Worm (Caenorhabditis elegans): ENCODE measurements around the gene fmo-3.

Gene fmo-3

DNA sequence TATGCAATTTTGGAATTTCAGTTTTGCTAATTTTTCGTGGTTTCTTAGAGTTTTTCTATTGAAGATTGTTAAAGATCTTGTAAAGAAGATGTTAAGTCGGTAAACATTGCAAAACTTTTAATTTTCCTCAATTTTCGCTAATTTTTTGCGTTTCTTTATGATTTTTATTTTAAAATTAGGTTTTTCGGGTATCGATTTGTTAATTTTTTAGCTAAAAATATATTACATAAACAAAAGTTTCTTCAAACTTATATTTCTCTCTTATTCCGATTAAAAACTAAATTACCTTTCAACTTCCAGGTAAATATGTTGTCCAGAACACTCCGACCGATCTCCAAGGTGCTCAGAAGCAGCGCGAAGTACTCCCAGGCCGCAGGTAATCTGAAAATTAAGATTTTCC is 13.0 kb downstream of the fmo-3 start, which contains the start of gene mrpl-12:
TSS of gene mrpl-12 (plus strand) at position 301 of the 400 bp plus-strand sequence.
- no peak for TF ChIP-seq snpc-4 (tag; optimal IDR thresholded peaks at IDR 0.05)
- TF ChIP-seq ceh-83 (GFP tag; optimal IDR thresholded peaks at IDR 0.05), result no peak
- TF ChIP-seq unc-62 (GFP tag; optimal IDR thresholded peaks at IDR 0.05), result no peak
- no peak for TF ChIP-seq cnd-1 (tag; optimal IDR thresholded peaks at IDR 0.05)
- TF ChIP-seq elt-3 (tag; optimal IDR thresholded peaks at IDR 0.05), result no peak
- TF ChIP-seq ham-2 (GFP tag; optimal IDR thresholded peaks at IDR 0.05), result no peak
- TF ChIP-seq lin-32 (GFP tag; optimal IDR thresholded peaks at IDR 0.05), result no peak
- no peak for TF ChIP-seq sem-2 (GFP tag; optimal IDR thresholded peaks at IDR 0.05)
- no peak for TF ChIP-seq nhr-12 (tag; optimal IDR thresholded peaks at IDR 0.05)
- no peak for TF ChIP-seq elt-1 (tag; optimal IDR thresholded peaks at IDR 0.05; ENCODE audit: borderline replicate concordance, insufficient read depth)
- no peak for TF ChIP-seq ceh-39 (tag; optimal IDR thresholded peaks at IDR 0.05)
- TF ChIP-seq lin-13 (tag; optimal IDR thresholded peaks at IDR 0.05), result no peak
- no peak for TF ChIP-seq ztf-11 (tag; optimal IDR thresholded peaks at IDR 0.05)
- TF ChIP-seq M03D4.4 (tag; optimal IDR thresholded peaks at IDR 0.05), result no peak
- no peak for TF ChIP-seq sptf-1 (tag; optimal IDR thresholded peaks at IDR 0.05)
- no peak for TF ChIP-seq nhr-28 (tag; optimal IDR thresholded peaks at IDR 0.05)
- no peak for TF ChIP-seq hlh-1 (tag; optimal IDR thresholded peaks at IDR 0.05)
- no peak for TF ChIP-seq tbx-8 (GFP tag; optimal IDR thresholded peaks at IDR 0.05)
- TF ChIP-seq blmp-1 (tag; optimal IDR thresholded peaks at IDR 0.05), result no peak
- no peak for TF ChIP-seq unc-39 (tag; optimal IDR thresholded peaks at IDR 0.05)

DNA sequence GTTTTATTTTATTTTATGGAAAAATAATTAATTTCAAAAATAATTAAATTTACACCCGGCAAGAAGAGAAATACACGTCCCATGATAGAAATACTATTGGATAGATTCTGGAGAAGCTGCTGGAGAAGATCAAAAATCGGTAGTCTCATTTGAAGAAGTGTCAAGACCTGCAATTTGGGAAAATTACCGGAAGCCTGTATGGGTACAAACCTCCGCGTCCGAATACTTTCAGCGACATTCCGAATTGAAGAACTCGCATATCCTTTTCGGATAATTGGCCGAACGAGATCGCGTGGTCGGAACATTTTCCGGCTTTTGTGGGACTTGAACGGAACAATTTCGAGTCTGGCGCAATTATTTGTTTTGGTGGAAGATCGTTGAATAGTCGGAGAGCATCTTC is 14.0 kb downstream of the fmo-3 start:
- TF ChIP-seq snpc-4 (tag; optimal IDR thresholded peaks at IDR 0.05) (no peak), flh-1 (GFP tag; optimal IDR thresholded peaks at IDR 0.05) (no peak), nhr-12 (tag; optimal IDR thresholded peaks at IDR 0.05) (no peak), cnd-1 (tag; optimal IDR thresholded peaks at IDR 0.05) (no peak), sem-2 (GFP tag; optimal IDR thresholded peaks at IDR 0.05) (no peak), nhr-237 (tag; optimal IDR thresholded peaks at IDR 0.05) (no peak), nhr-28 (tag; optimal IDR thresholded peaks at IDR 0.05) (no peak), ceh-39 (tag; optimal IDR thresholded peaks at IDR 0.05) (no peak), unc-120 (tag; optimal IDR thresholded peaks at IDR 0.05; ENCODE audit: poor library complexity, severe bottlenecking) (no peak), mab-5 (tag; optimal IDR thresholded peaks at IDR 0.05) (no peak), blmp-1 (tag; optimal IDR thresholded peaks at IDR 0.05) (no peak), mep-1 (tag; optimal IDR thresholded peaks at IDR 0.05) (no peak), unc-62 (GFP tag; optimal IDR thresholded peaks at IDR 0.05) (no peak)

DNA sequence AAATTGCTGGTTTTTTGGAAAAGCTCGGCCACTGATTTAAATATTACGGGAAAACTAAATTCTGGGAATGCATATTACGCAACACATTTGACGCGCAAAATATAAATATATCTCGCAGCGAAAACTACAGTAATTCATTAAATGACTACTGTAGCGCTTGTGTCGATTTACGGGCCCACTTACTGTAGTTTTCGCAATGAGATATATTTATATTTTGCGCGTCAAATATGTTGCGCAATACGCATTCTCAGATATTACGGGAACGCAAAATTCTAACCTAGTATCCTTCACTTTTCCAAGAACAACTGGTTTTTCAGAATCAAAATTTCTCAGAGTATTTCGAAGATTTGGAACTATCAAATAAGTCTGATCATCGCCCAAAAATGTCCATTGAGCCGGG is 15.2 kb downstream of the fmo-3 start:
- TF ChIP-seq unc-62 (GFP tag; optimal IDR thresholded peaks at IDR 0.05) (no peak), zip-8 (tag; optimal IDR thresholded peaks at IDR 0.05) (peak; percentile 93)

DNA sequence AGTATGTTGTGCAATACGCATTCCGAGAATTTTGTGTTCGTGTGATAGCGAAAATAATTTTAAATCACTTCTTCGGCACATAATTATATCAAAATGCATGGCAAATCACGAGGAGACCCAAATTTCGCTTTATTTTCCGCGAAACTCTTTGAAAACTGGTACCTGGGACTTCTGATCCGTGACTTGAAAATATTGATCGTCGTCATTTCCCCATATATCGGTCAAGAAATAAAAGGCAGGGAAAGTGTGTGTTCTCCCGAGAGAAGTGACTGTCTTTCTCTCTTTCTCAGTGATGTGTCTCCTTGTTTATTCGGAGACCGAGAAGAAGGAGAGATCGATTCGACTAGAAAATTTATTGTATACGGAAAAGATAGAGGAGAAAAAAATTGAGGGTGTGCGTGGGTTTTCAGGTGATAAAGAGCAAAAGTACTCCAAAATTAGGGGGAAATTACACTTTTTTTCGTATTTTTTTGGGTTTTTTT is 16.8 kb downstream of the fmo-3 start, which contains the start of gene W09D10.5:
TSS of gene W09D10.5 (minus strand) at position 345 of the 482 bp plus-strand sequence.
- TF ChIP-seq lin-13 (tag; optimal IDR thresholded peaks at IDR 0.05) (no peak), sptf-1 (tag; optimal IDR thresholded peaks at IDR 0.05) (no peak)

DNA sequence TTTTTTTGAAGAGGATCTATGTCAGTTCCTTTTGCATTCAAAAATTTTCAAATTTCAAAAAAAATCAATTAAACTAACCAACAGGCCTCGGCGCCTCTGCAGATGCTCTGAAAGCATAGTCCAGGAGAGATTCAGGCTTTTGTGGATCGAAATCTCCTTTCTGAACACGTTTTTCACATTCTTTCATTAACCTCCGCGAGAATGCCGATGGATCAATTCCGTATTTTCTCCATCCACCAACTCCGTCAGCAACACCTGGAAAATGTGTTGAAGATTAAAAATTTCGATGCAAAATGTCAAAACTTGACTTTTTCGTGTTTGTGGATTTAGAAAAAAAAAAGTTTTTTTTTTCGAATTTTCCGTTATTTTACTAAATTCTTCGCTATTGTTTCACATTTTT is 20.1 kb downstream of the fmo-3 start:
- no peak for TF ChIP-seq ham-2 (GFP tag; optimal IDR thresholded peaks at IDR 0.05)
- no peak for TF ChIP-seq ces-1 (GFP tag; optimal IDR thresholded peaks at IDR 0.05)
- TF ChIP-seq sem-2 (GFP tag; optimal IDR thresholded peaks at IDR 0.05), result no peak
- TF ChIP-seq sptf-1 (tag; optimal IDR thresholded peaks at IDR 0.05), result no peak
- no peak for TF ChIP-seq cnd-1 (tag; optimal IDR thresholded peaks at IDR 0.05)
- no peak for TF ChIP-seq flh-1 (GFP tag; optimal IDR thresholded peaks at IDR 0.05)
- no peak for TF ChIP-seq pha-4 (tag; optimal IDR thresholded peaks at IDR 0.05)
- TF ChIP-seq mab-5 (tag; optimal IDR thresholded peaks at IDR 0.05), result no peak
- no peak for TF ChIP-seq nhr-237 (tag; optimal IDR thresholded peaks at IDR 0.05)
- no peak for TF ChIP-seq unc-120 (tag; optimal IDR thresholded peaks at IDR 0.05; ENCODE audit: poor library complexity, severe bottlenecking)
- TF ChIP-seq zip-8 (tag; optimal IDR thresholded peaks at IDR 0.05), result no peak
- no peak for TF ChIP-seq elt-1 (tag; optimal IDR thresholded peaks at IDR 0.05; ENCODE audit: borderline replicate concordance, insufficient read depth)
- no peak for TF ChIP-seq unc-39 (tag; optimal IDR thresholded peaks at IDR 0.05)
- no peak for TF ChIP-seq hlh-1 (tag; optimal IDR thresholded peaks at IDR 0.05)
- no peak for TF ChIP-seq ceh-39 (tag; optimal IDR thresholded peaks at IDR 0.05)

DNA sequence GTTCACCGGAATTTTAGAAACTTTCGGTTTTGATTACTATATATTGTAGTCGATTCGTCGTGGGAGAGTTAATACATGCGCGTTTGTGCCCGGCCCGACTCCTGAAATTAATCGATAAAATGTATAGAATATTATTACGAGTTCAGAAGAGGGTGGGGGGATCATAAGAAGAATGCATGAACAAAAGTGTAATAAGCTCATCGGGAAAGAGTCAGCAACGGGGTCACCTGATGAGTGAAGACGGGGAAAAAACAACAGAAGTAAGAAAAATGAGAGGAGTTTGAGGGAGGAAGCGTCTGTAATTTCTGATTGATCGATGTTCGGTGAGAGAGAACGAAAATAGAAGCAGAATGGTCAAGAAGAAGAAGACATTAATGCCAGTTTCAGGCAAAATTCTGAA is 21.6 kb downstream of the fmo-3 start, which contains the start of gene W09D10.4:
TSS of gene W09D10.4 (minus strand) at position 101 of the 400 bp plus-strand sequence.
- TF ChIP-seq nhr-2 (tag; optimal IDR thresholded peaks at IDR 0.05), result no peak
- TF ChIP-seq ceh-39 (tag; optimal IDR thresholded peaks at IDR 0.05), result no peak
- TF ChIP-seq hlh-1 (tag; optimal IDR thresholded peaks at IDR 0.05), result no peak
- TF ChIP-seq M03D4.4 (tag; optimal IDR thresholded peaks at IDR 0.05), result no peak
- TF ChIP-seq mls-2 (tag; optimal IDR thresholded peaks at IDR 0.05), result no peak
- no peak for TF ChIP-seq nhr-237 (tag; optimal IDR thresholded peaks at IDR 0.05)
- TF ChIP-seq ztf-11 (tag; optimal IDR thresholded peaks at IDR 0.05), result no peak
- no peak for TF ChIP-seq nhr-76 (tag; optimal IDR thresholded peaks at IDR 0.05)
- TF ChIP-seq nhr-12 (tag; optimal IDR thresholded peaks at IDR 0.05), result no peak
- no peak for TF ChIP-seq ces-1 (GFP tag; optimal IDR thresholded peaks at IDR 0.05)
- no peak for TF ChIP-seq unc-39 (tag; optimal IDR thresholded peaks at IDR 0.05)
- TF ChIP-seq flh-1 (GFP tag; optimal IDR thresholded peaks at IDR 0.05), result no peak
- no peak for TF ChIP-seq mep-1 (tag; optimal IDR thresholded peaks at IDR 0.05)

Measured in whole organism, mixed stage, embryonic.